Worm (Caenorhabditis elegans) whole organism, L2 larva: ENCODE results near the gene C09E7.4.

ENCODE experiments used
- C34F6.9 ChIP-seq: fragments of 150-350 bp; optimal IDR thresholded peaks from 2 replicates; lab custom pipeline; 2014; ENCODE audit warnings: missing biosample characterization, missing genetic modification characterization
- F13H6.1 ChIP-seq: sonication (generic microtip); optimal IDR thresholded peaks from 2 replicates; lab custom pipeline; 2016; ENCODE audit warnings: missing genetic modification characterization, missing compliant biosample characterization
- Y55F3AM.14 ChIP-seq: fragments of 200-800 bp; sonication (Bioruptor generic); optimal IDR thresholded peaks from 2 replicates; lab custom pipeline; 2018; ENCODE audit warnings: mild to moderate bottlenecking, missing genetic modification characterization, missing compliant biosample characterization
- ZK546.5 ChIP-seq: sonication (generic microtip); optimal IDR thresholded peaks from 2 replicates; lab custom pipeline; 2017; ENCODE audit warnings: missing biosample characterization, missing genetic modification characterization
- alr-1 ChIP-seq: fragments of 150-350 bp; optimal IDR thresholded peaks from 2 replicates; lab custom pipeline; 2014; ENCODE audit warnings: missing biosample characterization, missing genetic modification characterization
- aly-2 ChIP-seq: fragments of 150-350 bp; optimal IDR thresholded peaks from 2 replicates; lab custom pipeline; 2014; ENCODE audit warnings: missing biosample characterization, missing genetic modification characterization
- ama-1 ChIP-seq: fragments of 150-350 bp; optimal IDR thresholded peaks from 2 replicates; lab custom pipeline; 2018; ENCODE audit warnings: inconsistent platforms
- blmp-1 ChIP-seq: sonication (generic microtip); optimal IDR thresholded peaks from 2 replicates; lab custom pipeline; 2017; ENCODE audit warnings: missing genetic modification characterization, mild to moderate bottlenecking, missing compliant biosample characterization, antibody characterized with exemption, moderate library complexity; ENCODE audit not compliant: insufficient read depth
- ceh-16 ChIP-seq: fragments of 150-350 bp; optimal IDR thresholded peaks from 2 replicates; lab custom pipeline; 2014; ENCODE audit warnings: missing biosample characterization, missing genetic modification characterization
- crh-2 ChIP-seq: sonication (generic microtip); optimal IDR thresholded peaks from 2 replicates; lab custom pipeline; 2017; ENCODE audit warnings: missing biosample characterization, missing genetic modification characterization
- dmd-4 ChIP-seq: sonication (generic microtip); optimal IDR thresholded peaks from 2 replicates; lab custom pipeline; 2017; ENCODE audit warnings: missing biosample characterization, missing genetic modification characterization
- egl-27 ChIP-seq: sonication (generic microtip); optimal IDR thresholded peaks from 3 replicates; lab custom pipeline; 2017; ENCODE audit warnings: missing biosample characterization, missing genetic modification reagents, missing genetic modification characterization
- elt-1 ChIP-seq: fragments of 150-350 bp; optimal IDR thresholded peaks from 2 replicates; lab custom pipeline; 2014; ENCODE audit warnings: missing biosample characterization, missing genetic modification characterization
- elt-3 ChIP-seq: sonication (generic microtip); optimal IDR thresholded peaks from 2 replicates; lab custom pipeline; 2017; ENCODE audit warnings: missing biosample characterization, missing genetic modification characterization
- fos-1 ChIP-seq: fragments of 150-350 bp; optimal IDR thresholded peaks from 2 replicates; lab custom pipeline; 2014; ENCODE audit warnings: missing biosample characterization, missing genetic modification characterization
- gmeb-1 ChIP-seq: fragments of 150-350 bp; optimal IDR thresholded peaks from 2 replicates; lab custom pipeline; 2014; ENCODE audit warnings: missing biosample characterization, missing genetic modification characterization
- lin-11 ChIP-seq: fragments of 150-350 bp; sonication (generic microtip); optimal IDR thresholded peaks from 2 replicates; lab custom pipeline; 2014; ENCODE audit warnings: missing biosample characterization, missing genetic modification characterization, inconsistent platforms, mixed read lengths
- lin-13 ChIP-seq: fragments of 150-350 bp; optimal IDR thresholded peaks from 2 replicates; lab custom pipeline; 2014; ENCODE audit warnings: missing biosample characterization, missing genetic modification reagents, missing genetic modification characterization
- lin-39 ChIP-seq: fragments of 150-350 bp; optimal IDR thresholded peaks from 2 replicates; lab custom pipeline; 2014; ENCODE audit warnings: missing biosample characterization, missing genetic modification reagents, missing genetic modification characterization
- lsy-2 ChIP-seq, 2 experiments: fragments of 150-350 bp in 1 of 2; sonication (generic microtip) in 1 of 2; optimal IDR thresholded peaks; 2 replicates each; lab custom pipeline; 2014 to 2017; ENCODE audit warnings: missing biosample characterization in 2 of 2, missing genetic modification characterization in 2 of 2
- mbf-1 ChIP-seq: sonication (generic microtip); optimal IDR thresholded peaks from 2 replicates; lab custom pipeline; 2017; ENCODE audit warnings: missing biosample characterization, missing genetic modification characterization
- mdl-1 ChIP-seq, 2 experiments: fragments of 150-350 bp in 1 of 2; sonication (generic microtip) in 1 of 2; optimal IDR thresholded peaks; 2 replicates each; lab custom pipeline; 2017; ENCODE audit warnings: missing biosample characterization in 2 of 2, missing genetic modification characterization in 2 of 2
- nhr-10 ChIP-seq: sonication (generic microtip); optimal IDR thresholded peaks from 2 replicates; lab custom pipeline; 2017; ENCODE audit warnings: missing biosample characterization, missing genetic modification characterization
- nhr-11 ChIP-seq: fragments of 150-350 bp; optimal IDR thresholded peaks from 2 replicates; lab custom pipeline; 2014; ENCODE audit warnings: missing biosample characterization, missing genetic modification characterization
- nhr-12 ChIP-seq: fragments of 150-350 bp; optimal IDR thresholded peaks from 2 replicates; lab custom pipeline; 2014; ENCODE audit warnings: missing biosample characterization, missing genetic modification characterization
- nhr-129 ChIP-seq: fragments of 150-350 bp; optimal IDR thresholded peaks from 2 replicates; lab custom pipeline; 2014; ENCODE audit warnings: missing biosample characterization, missing genetic modification characterization
- nhr-21 ChIP-seq: fragments of 150-350 bp; optimal IDR thresholded peaks from 2 replicates; lab custom pipeline; 2014; ENCODE audit warnings: missing biosample characterization, missing genetic modification characterization
- nhr-23 ChIP-seq: fragments of 150-350 bp; optimal IDR thresholded peaks from 2 replicates; lab custom pipeline; 2014; ENCODE audit warnings: missing biosample characterization, missing genetic modification reagents, missing genetic modification characterization
- nhr-237 ChIP-seq: fragments of 150-350 bp; optimal IDR thresholded peaks from 2 replicates; lab custom pipeline; 2014; ENCODE audit warnings: missing biosample characterization, missing genetic modification characterization
- nhr-6 ChIP-seq: fragments of 150-350 bp; optimal IDR thresholded peaks from 2 replicates; lab custom pipeline; 2014; ENCODE audit warnings: missing biosample characterization, missing genetic modification characterization
- nhr-77 ChIP-seq: fragments of 150-350 bp; optimal IDR thresholded peaks from 2 replicates; lab custom pipeline; 2014; ENCODE audit warnings: missing biosample characterization, missing genetic modification characterization
- peb-1 ChIP-seq: fragments of 150-350 bp; optimal IDR thresholded peaks from 2 replicates; lab custom pipeline; 2014; ENCODE audit warnings: missing biosample characterization, missing genetic modification characterization
- sma-3 ChIP-seq: sonication (generic microtip); optimal IDR thresholded peaks from 2 replicates; lab custom pipeline; 2016; ENCODE audit warnings: missing genetic modification reagents, missing genetic modification characterization, missing compliant biosample characterization
- sma-9 ChIP-seq, 2 experiments: fragments of 150-350 bp in 1 of 2; sonication (generic microtip) in 1 of 2; optimal IDR thresholded peaks; 2 replicates each; lab custom pipeline; 2014 to 2016; ENCODE audit warnings: missing genetic modification characterization in 2 of 2, mild to moderate bottlenecking in 1 of 2, missing biosample characterization in 1 of 2, missing compliant biosample characterization in 1 of 2, missing genetic modification reagents in 1 of 2, moderate library complexity in 1 of 2
- snpc-4 ChIP-seq: fragments of 150-350 bp; optimal IDR thresholded peaks from 2 replicates; lab custom pipeline; 2014; ENCODE audit warnings: missing biosample characterization, missing genetic modification characterization
- unc-39 ChIP-seq: fragments of 150-350 bp; optimal IDR thresholded peaks from 2 replicates; lab custom pipeline; 2014; ENCODE audit warnings: missing biosample characterization, missing genetic modification characterization
- unc-55 ChIP-seq: fragments of 150-350 bp; sonication (generic microtip); optimal IDR thresholded peaks from 3 replicates; lab custom pipeline; 2014; ENCODE audit warnings: missing biosample characterization, missing genetic modification reagents, missing genetic modification characterization
- unc-62 ChIP-seq: fragments of 150-350 bp; optimal IDR thresholded peaks from 2 replicates; lab custom pipeline; 2014; ENCODE audit warnings: missing biosample characterization, missing genetic modification reagents, missing genetic modification characterization
- zag-1 ChIP-seq: fragments of 150-350 bp; optimal IDR thresholded peaks from 2 replicates; lab custom pipeline; 2014; ENCODE audit warnings: missing biosample characterization, missing genetic modification characterization
- ztf-1 ChIP-seq: fragments of 200-800 bp; sonication (Bioruptor generic); conservative IDR thresholded peaks from 2 replicates; pipeline ENCODE4 v1.3.6; 2022; ENCODE audit warnings: missing genetic modification characterization, missing compliant biosample characterization
- ztf-11 ChIP-seq: sonication (generic microtip); optimal IDR thresholded peaks from 2 replicates; lab custom pipeline; 2017; ENCODE audit warnings: missing biosample characterization, missing genetic modification characterization
- ztf-4 ChIP-seq: fragments of 150-350 bp; optimal IDR thresholded peaks from 2 replicates; lab custom pipeline; 2014; ENCODE audit warnings: missing biosample characterization, missing genetic modification characterization

C09E7.4 gene

ce11 chrIII:6527902-6528301 is 8.9 kb downstream of the C09E7.4 start, which contains the start of gene pqn-10:
Gene pqn-10 (plus strand): TSS chrIII:6528202.
- no peak for TF ChIP-seq dmd-4
- TF ChIP-seq unc-62 (GFP tag; lab: Kevin White, UChicago), result no peak
- TF ChIP-seq nhr-11 (tag; lab: Kevin White, UChicago), result no peak
- TF ChIP-seq sma-9 (GFP tag; optimal IDR thresholded peaks at IDR 0.05; lab: Kevin White, UChicago), result no peak
- TF ChIP-seq sma-9 (tag; optimal IDR thresholded peaks at IDR 0.05; lab: Kevin White, UChicago), result no peak
- TF ChIP-seq sma-3, result no peak
- TF ChIP-seq fos-1 (tag; lab: Kevin White, UChicago), result no peak
- no peak for TF ChIP-seq nhr-12 (tag; lab: Kevin White, UChicago)
- no peak for TF ChIP-seq lin-39 (tag; lab: Kevin White, UChicago)
- TF ChIP-seq egl-27 (tag; lab: Kevin White, UChicago), result no peak
- no peak for TF ChIP-seq nhr-77 (tag; lab: Kevin White, UChicago)
- no peak for TF ChIP-seq nhr-129
- no peak for TF ChIP-seq C34F6.9
- no peak for TF ChIP-seq lin-11 (tag; lab: Kevin White, UChicago)
- TF ChIP-seq mdl-1 (tag; optimal IDR thresholded peaks at IDR 0.05; lab: Kevin White, UChicago), result no peak

- no peak for TF ChIP-seq dmd-4
- no peak for TF ChIP-seq ztf-1 (GFP tag; lab: Robert Waterston, UW)
- TF ChIP-seq ceh-16 (tag; lab: Kevin White, UChicago), result no peak
- TF ChIP-seq mdl-1 (tag; optimal IDR thresholded peaks at IDR 0.05; lab: Kevin White, UChicago), result no peak
- TF ChIP-seq, all 48 proteins: peak for 0
Measured at ce11 chrIII:6525557-6525956, 11.2 kb downstream of the C09E7.4 start, which contains the start of gene oig-1. Gene oig-1 (minus strand): TSS chrIII:6525657.

ce11 chrIII:6519949-6520348 is 16.8 kb downstream of the C09E7.4 start, which contains the start of gene C09E7.10:
Gene C09E7.10 (minus strand): TSS chrIII:6520049.
- TF ChIP-seq ama-1 (lab: Kevin White, UChicago) (no peak), gmeb-1 (no peak), ceh-16 (tag; lab: Kevin White, UChicago) (no peak), Y55F3AM.14 (GFP tag; lab: Kevin White, UChicago) (no peak), ztf-1 (GFP tag; lab: Robert Waterston, UW) (no peak), ztf-4 (no peak), lin-11 (tag; lab: Kevin White, UChicago) (no peak), unc-39 (tag; lab: Kevin White, UChicago) (no peak), dmd-4 (no peak), mdl-1 (tag; optimal IDR thresholded peaks at IDR 0.05; lab: Kevin White, UChicago) (no peak), blmp-1 (tag; lab: Kevin White, UChicago) (no peak), nhr-12 (tag; lab: Kevin White, UChicago) (no peak), lin-13 (GFP tag; lab: Kevin White, UChicago) (no peak), ZK546.5 (no peak), unc-62 (GFP tag; lab: Kevin White, UChicago) (no peak), peb-1 (no peak), zag-1 (no peak)

ce11 chrIII:6514673-6515072 is 22.1 kb downstream of the C09E7.4 start, which contains the start of gene acr-5:
Gene acr-5 (minus strand): TSS chrIII:6514773.
- TF ChIP-seq lin-11 (tag; lab: Kevin White, UChicago) (no peak), elt-1 (tag; lab: Kevin White, UChicago) (no peak), lin-13 (GFP tag; lab: Kevin White, UChicago) (no peak), egl-27 (tag; lab: Kevin White, UChicago) (no peak), nhr-129 (no peak), ztf-11 (tag; lab: Kevin White, UChicago) (no peak), unc-39 (tag; lab: Kevin White, UChicago) (no peak), zag-1 (no peak), nhr-237 (tag; lab: Kevin White, UChicago) (no peak), ZK546.5 (no peak), nhr-21 (tag; lab: Kevin White, UChicago) (no peak), crh-2 (tag; lab: Kevin White, UChicago) (no peak), sma-3 (no peak), nhr-11 (tag; lab: Kevin White, UChicago) (no peak), alr-1 (no peak), unc-55 (GFP tag; lab: Kevin White, UChicago) (no peak), ceh-16 (tag; lab: Kevin White, UChicago) (no peak)

ce11 chrIII:6509301-6509700 is 27.5 kb downstream of the C09E7.4 start:
- TF ChIP-seq Y55F3AM.14 (GFP tag; lab: Kevin White, UChicago), result no peak
- peak in 1 of 2 experiments; percentile 48 for TF ChIP-seq lsy-2 (tag; optimal IDR thresholded peaks at IDR 0.05; lab: Kevin White, UChicago)
- TF ChIP-seq sma-3, result no peak
- TF ChIP-seq mbf-1 (tag; lab: Kevin White, UChicago), result no peak
- TF ChIP-seq F13H6.1 (tag; lab: Kevin White, UChicago), result no peak
- TF ChIP-seq lin-39 (tag; lab: Kevin White, UChicago), result no peak
- TF ChIP-seq ceh-16 (tag; lab: Kevin White, UChicago), result no peak
- TF ChIP-seq unc-55 (GFP tag; lab: Kevin White, UChicago), result no peak
- no peak for TF ChIP-seq snpc-4 (tag; lab: Kevin White, UChicago)
- no peak for TF ChIP-seq nhr-129
- no peak for TF ChIP-seq nhr-237 (tag; lab: Kevin White, UChicago)
- TF ChIP-seq nhr-23 (tag; lab: Kevin White, UChicago), result no peak
- no peak for TF ChIP-seq peb-1
- TF ChIP-seq ama-1 (lab: Kevin White, UChicago), result no peak
- no peak for TF ChIP-seq mdl-1 (tag; optimal IDR thresholded peaks at IDR 0.05; lab: Kevin White, UChicago)
- no peak for TF ChIP-seq nhr-6 (tag; lab: Kevin White, UChicago)
- no peak for TF ChIP-seq aly-2 (tag; lab: Kevin White, UChicago)
- TF ChIP-seq ztf-1 (GFP tag; lab: Robert Waterston, UW), result no peak
- no peak for TF ChIP-seq ztf-11 (tag; lab: Kevin White, UChicago)
- TF ChIP-seq sma-9 (GFP tag; optimal IDR thresholded peaks at IDR 0.05; lab: Kevin White, UChicago), result peak; percentile 56
- TF ChIP-seq sma-9 (tag; optimal IDR thresholded peaks at IDR 0.05; lab: Kevin White, UChicago), result no peak
- peak; percentile 31 for TF ChIP-seq nhr-21 (tag; lab: Kevin White, UChicago)
- no peak for TF ChIP-seq nhr-10 (tag; lab: Kevin White, UChicago)
- no peak for TF ChIP-seq elt-3 (tag; lab: Kevin White, UChicago)
